Fruit fly (Drosophila melanogaster): Measurements from ENCODE around the gene Syn.

dm6 chr3R:10166334-10166733, 24.2 kb upstream of the Syn start:
- TF ChIP-seq h (optimal IDR thresholded peaks at IDR 0.05), result no peak
- TF ChIP-seq CG12391 (tag; optimal IDR thresholded peaks at IDR 0.05), result no peak
- no peak for TF ChIP-seq hbn (GFP tag; IDR thresholded peaks at IDR 0.05; ENCODE audit: partially characterized antibody)
- no peak for TF ChIP-seq Hr3 (GFP tag; optimal IDR thresholded peaks at IDR 0.05)
- no peak for TF ChIP-seq CG11723 (GFP tag; optimal IDR thresholded peaks at IDR 0.05)
- no peak for TF ChIP-seq CG8478 (optimal IDR thresholded peaks at IDR 0.05)
- TF ChIP-seq ac (GFP tag; optimal IDR thresholded peaks at IDR 0.05), result no peak

Measured in whole organism, embryonic.